Worm (Caenorhabditis elegans) whole organism, mixed stage, embryonic: ENCODE results near the gene F59B10.6.

Experiments used
- M03D4.4 ChIP-seq: sonication (generic microtip); optimal IDR thresholded peaks from 2 replicates; lab custom pipeline; 2017; ENCODE audit warnings: mild to moderate bottlenecking, missing genetic modification characterization, missing compliant biosample characterization
- bed-3 ChIP-seq: fragments of 200-800 bp; sonication (Bioruptor generic); optimal IDR thresholded peaks from 3 replicates; lab custom pipeline; 2018; ENCODE audit warnings: mild to moderate bottlenecking, missing genetic modification characterization, moderate library complexity, missing compliant biosample characterization
- blmp-1 ChIP-seq: fragments of 150-350 bp; optimal IDR thresholded peaks from 2 replicates; lab custom pipeline; 2014; ENCODE audit warnings: missing biosample characterization, missing genetic modification characterization
- ceh-39 ChIP-seq: fragments of 150-350 bp; optimal IDR thresholded peaks from 2 replicates; lab custom pipeline; 2014; ENCODE audit warnings: missing biosample characterization, missing genetic modification characterization
- ceh-43 ChIP-seq: fragments of 200-800 bp; sonication (Bioruptor generic); optimal IDR thresholded peaks from 2 replicates; lab custom pipeline; 2018; ENCODE audit warnings: mild to moderate bottlenecking, missing genetic modification characterization, moderate library complexity, missing compliant biosample characterization
- ceh-83 ChIP-seq: fragments of 200-800 bp; sonication (Bioruptor generic); optimal IDR thresholded peaks from 2 replicates; lab custom pipeline; 2018; ENCODE audit warnings: mild to moderate bottlenecking, missing genetic modification characterization, missing compliant biosample characterization
- ces-1 ChIP-seq: fragments of 150-350 bp; optimal IDR thresholded peaks from 2 replicates; lab custom pipeline; 2014; ENCODE audit warnings: missing biosample characterization, missing genetic modification reagents, missing genetic modification characterization
- cnd-1 ChIP-seq: fragments of 200-800 bp; sonication (Bioruptor generic); optimal IDR thresholded peaks from 2 replicates; lab custom pipeline; 2018; ENCODE audit warnings: mild to moderate bottlenecking, missing genetic modification characterization, missing compliant biosample characterization
- drap-1 ChIP-seq: fragments of 200-800 bp; sonication (Bioruptor generic); optimal IDR thresholded peaks from 3 replicates; lab custom pipeline; 2018; ENCODE audit warnings: mild to moderate bottlenecking, missing genetic modification characterization, missing compliant biosample characterization
- elt-1 ChIP-seq: sonication (generic microtip); optimal IDR thresholded peaks from 2 replicates; lab custom pipeline; 2017; ENCODE audit warnings: missing genetic modification characterization, mild to moderate bottlenecking, missing compliant biosample characterization, antibody characterized with exemption, moderate library complexity, borderline replicate concordance; ENCODE audit not compliant: insufficient read depth
- elt-3 ChIP-seq: fragments of 150-350 bp; optimal IDR thresholded peaks from 2 replicates; lab custom pipeline; 2014; ENCODE audit warnings: missing biosample characterization, missing genetic modification characterization
- flh-1 ChIP-seq: fragments of 200-800 bp; sonication (Bioruptor generic); optimal IDR thresholded peaks from 2 replicates; lab custom pipeline; 2018; ENCODE audit warnings: mild to moderate bottlenecking, missing genetic modification characterization, moderate library complexity, missing compliant biosample characterization
- ham-2 ChIP-seq: fragments of 200-800 bp; sonication (Bioruptor generic); optimal IDR thresholded peaks from 2 replicates; lab custom pipeline; 2018; ENCODE audit warnings: mild to moderate bottlenecking, missing genetic modification characterization, missing compliant biosample characterization
- hlh-1 ChIP-seq: fragments of 150-350 bp; optimal IDR thresholded peaks from 2 replicates; lab custom pipeline; 2014; ENCODE audit warnings: missing biosample characterization, missing genetic modification reagents, missing genetic modification characterization
- lin-13 ChIP-seq: fragments of 150-350 bp; optimal IDR thresholded peaks from 2 replicates; lab custom pipeline; 2014; ENCODE audit warnings: missing biosample characterization, missing genetic modification characterization
- lin-32 ChIP-seq: fragments of 200-800 bp; sonication (Bioruptor generic); optimal IDR thresholded peaks from 2 replicates; lab custom pipeline; 2018; ENCODE audit warnings: mild to moderate bottlenecking, missing genetic modification characterization, missing compliant biosample characterization
- lsy-2 ChIP-seq: fragments of 150-350 bp; optimal IDR thresholded peaks from 2 replicates; lab custom pipeline; 2014; ENCODE audit warnings: missing biosample characterization, missing genetic modification characterization
- mab-5 ChIP-seq: fragments of 150-350 bp; optimal IDR thresholded peaks from 2 replicates; lab custom pipeline; 2014; ENCODE audit warnings: missing biosample characterization, missing genetic modification characterization
- mep-1 ChIP-seq: fragments of 150-350 bp; optimal IDR thresholded peaks from 2 replicates; lab custom pipeline; 2017; ENCODE audit warnings: missing biosample characterization, missing genetic modification reagents, missing genetic modification characterization, inconsistent platforms
- mls-2 ChIP-seq: sonication (generic microtip); optimal IDR thresholded peaks from 2 replicates; lab custom pipeline; 2016; ENCODE audit warnings: mild to moderate bottlenecking, missing genetic modification characterization, moderate library complexity, missing compliant biosample characterization
- nhr-12 ChIP-seq: fragments of 150-350 bp; optimal IDR thresholded peaks from 2 replicates; lab custom pipeline; 2014; ENCODE audit warnings: missing biosample characterization, missing genetic modification characterization
- nhr-2 ChIP-seq: fragments of 150-350 bp; optimal IDR thresholded peaks from 2 replicates; lab custom pipeline; 2014; ENCODE audit warnings: missing biosample characterization, missing genetic modification characterization
- nhr-237 ChIP-seq: fragments of 150-350 bp; optimal IDR thresholded peaks from 2 replicates; lab custom pipeline; 2014; ENCODE audit warnings: missing biosample characterization, missing genetic modification characterization
- nhr-28 ChIP-seq: fragments of 150-350 bp; optimal IDR thresholded peaks from 2 replicates; lab custom pipeline; 2014; ENCODE audit warnings: missing biosample characterization, missing genetic modification characterization
- nhr-76 ChIP-seq: sonication (generic microtip); optimal IDR thresholded peaks from 2 replicates; lab custom pipeline; 2017; ENCODE audit warnings: missing biosample characterization, missing genetic modification characterization
- pha-4 ChIP-seq: fragments of 150-350 bp; optimal IDR thresholded peaks from 2 replicates; lab custom pipeline; 2018; ENCODE audit warnings: missing biosample characterization, missing genetic modification reagents, missing genetic modification characterization
- sem-2 ChIP-seq: fragments of 200-800 bp; sonication (Bioruptor generic); optimal IDR thresholded peaks from 2 replicates; lab custom pipeline; 2018; ENCODE audit warnings: mild to moderate bottlenecking, missing genetic modification characterization, missing compliant biosample characterization
- snpc-4 ChIP-seq: fragments of 150-350 bp; optimal IDR thresholded peaks from 2 replicates; lab custom pipeline; 2014; ENCODE audit warnings: missing biosample characterization, missing genetic modification characterization
- sptf-1 ChIP-seq: sonication (generic microtip); optimal IDR thresholded peaks from 2 replicates; lab custom pipeline; 2017; ENCODE audit warnings: mild to moderate bottlenecking, missing genetic modification characterization, moderate library complexity, missing compliant biosample characterization
- tbx-8 ChIP-seq: fragments of 200-800 bp; sonication (Bioruptor generic); optimal IDR thresholded peaks from 2 replicates; lab custom pipeline; 2018; ENCODE audit warnings: mild to moderate bottlenecking, missing genetic modification characterization, moderate library complexity, missing compliant biosample characterization
- unc-120 ChIP-seq: sonication (generic microtip); optimal IDR thresholded peaks from 2 replicates; lab custom pipeline; 2017; ENCODE audit warnings: missing genetic modification characterization, missing compliant biosample characterization; ENCODE audit not compliant: poor library complexity, severe bottlenecking
- unc-39 ChIP-seq: fragments of 150-350 bp; optimal IDR thresholded peaks from 2 replicates; lab custom pipeline; 2014; ENCODE audit warnings: missing biosample characterization, missing genetic modification characterization
- unc-62 ChIP-seq: fragments of 150-350 bp; optimal IDR thresholded peaks from 2 replicates; lab custom pipeline; 2014; ENCODE audit warnings: missing biosample characterization, missing genetic modification reagents, missing genetic modification characterization
- zip-8 ChIP-seq: fragments of 150-350 bp; optimal IDR thresholded peaks from 2 replicates; lab custom pipeline; 2014; ENCODE audit warnings: missing biosample characterization, missing genetic modification characterization
- ztf-11 ChIP-seq: fragments of 150-350 bp; optimal IDR thresholded peaks from 2 replicates; lab custom pipeline; 2014; ENCODE audit warnings: missing biosample characterization, missing genetic modification characterization

Gene F59B10.6

ce11 chrII:10550872-10551647 lies 26.8 kb upstream of the F59B10.6 start:
- TF ChIP-seq flh-1 (GFP tag; lab: Kevin White, UChicago) (no peak), lsy-2 (tag; lab: Kevin White, UChicago) (no peak), hlh-1 (no peak), sem-2 (GFP tag; lab: Kevin White, UChicago) (no peak), blmp-1 (tag; lab: Kevin White, UChicago) (no peak), nhr-12 (tag; lab: Kevin White, UChicago) (no peak), nhr-237 (tag; lab: Kevin White, UChicago) (no peak), elt-1 (tag; lab: Kevin White, UChicago) (no peak), elt-3 (tag; lab: Kevin White, UChicago) (no peak), snpc-4 (tag; lab: Kevin White, UChicago) (no peak), nhr-28 (tag; lab: Kevin White, UChicago) (no peak), mep-1 (tag; lab: Kevin White, UChicago) (no peak), M03D4.4 (no peak), zip-8 (tag; lab: Kevin White, UChicago) (no peak), ceh-39 (tag; lab: Kevin White, UChicago) (no peak)

- TF ChIP-seq snpc-4 (tag; lab: Kevin White, UChicago) (no peak), ces-1 (GFP tag; lab: Kevin White, UChicago) (peak; percentile 13)
These were observed 25.9 kb upstream of the F59B10.6 start for ce11 chrII:10550173-10550572.

- TF ChIP-seq zip-8 (tag; lab: Kevin White, UChicago) = no peak
- TF ChIP-seq pha-4 (tag; lab: Kevin White, UChicago) = peak; percentile 85
- TF ChIP-seq drap-1 = peak; percentile 11
- TF ChIP-seq mls-2 (tag; lab: Kevin White, UChicago) = peak; percentile 28
- TF ChIP-seq sptf-1 (tag; lab: Kevin White, UChicago) = peak; percentile 68
- TF ChIP-seq flh-1 (GFP tag; lab: Kevin White, UChicago) = peak; percentile 22
- TF ChIP-seq ham-2 (GFP tag; lab: Kevin White, UChicago) = peak; percentile 74
- no peak for TF ChIP-seq sem-2 (GFP tag; lab: Kevin White, UChicago)
- no peak for TF ChIP-seq tbx-8 (GFP tag; lab: Kevin White, UChicago)
- peak; percentile 99 for TF ChIP-seq nhr-2 (tag; lab: Kevin White, UChicago)
- TF ChIP-seq nhr-237 (tag; lab: Kevin White, UChicago) = peak; percentile 55
- TF ChIP-seq ztf-11 (tag; lab: Kevin White, UChicago) = peak; percentile 68
- TF ChIP-seq elt-3 (tag; lab: Kevin White, UChicago) = no peak
- TF ChIP-seq unc-39 (tag; lab: Kevin White, UChicago) = no peak
- TF ChIP-seq mep-1 (tag; lab: Kevin White, UChicago) = peak; percentile 57
- no peak for TF ChIP-seq snpc-4 (tag; lab: Kevin White, UChicago)
- TF ChIP-seq nhr-76 (tag; lab: Kevin White, UChicago) = no peak
- TF ChIP-seq nhr-12 (tag; lab: Kevin White, UChicago) = peak; percentile 42
- peak; percentile 70 for TF ChIP-seq ces-1 (GFP tag; lab: Kevin White, UChicago)
- TF ChIP-seq unc-62 (GFP tag; lab: Kevin White, UChicago) = peak; percentile 65
- peak; percentile 10 for TF ChIP-seq ceh-39 (tag; lab: Kevin White, UChicago)
- no peak for TF ChIP-seq blmp-1 (tag; lab: Kevin White, UChicago)
- TF ChIP-seq elt-1 (tag; lab: Kevin White, UChicago) = no peak
- TF ChIP-seq bed-3 (GFP tag; lab: Kevin White, UChicago) = no peak
- TF ChIP-seq M03D4.4 = no peak
- TF ChIP-seq lin-13 = peak; percentile 67
- no peak for TF ChIP-seq ceh-43 (GFP tag; lab: Kevin White, UChicago)
- no peak for TF ChIP-seq mab-5 (tag; lab: Kevin White, UChicago)
- peak; percentile 71 for TF ChIP-seq unc-120
- no peak for TF ChIP-seq ceh-83 (GFP tag; lab: Kevin White, UChicago)
- TF ChIP-seq hlh-1 = no peak
- no peak for TF ChIP-seq nhr-28 (tag; lab: Kevin White, UChicago)
- TF ChIP-seq cnd-1 (tag; lab: Kevin White, UChicago) = peak; percentile 63
- peak; percentile 30 for TF ChIP-seq lsy-2 (tag; lab: Kevin White, UChicago)
- TF ChIP-seq lin-32 (GFP tag; lab: Kevin White, UChicago) = peak; percentile 32
These were observed 24.8 kb upstream of the F59B10.6 start for ce11 chrII:10548778-10549671.
